Fruit fly (Drosophila melanogaster): ENCODE data around the gene Ubr3.

The Ubr3 gene

dm6 chrX:7923063-7923462 is 12.6 kb upstream of the Ubr3 start:
- no peak for TF ChIP-seq noc (tag; optimal IDR thresholded peaks at IDR 0.05)

dm6 chrX:7924913-7925312 is 10.8 kb upstream of the Ubr3 start:
- no peak for TF ChIP-seq noc (tag; optimal IDR thresholded peaks at IDR 0.05)

dm6 chrX:7930236-7931027 is 5.3 kb upstream of the Ubr3 start:
- TF ChIP-seq noc (tag; optimal IDR thresholded peaks at IDR 0.05): no peak

dm6 chrX:7931028-7931549 is 4.6 kb upstream of the Ubr3 start, which contains the start of gene mahe:
Gene mahe, minus strand, starts transcription at chrX:7931382.
- no peak for TF ChIP-seq noc (tag; optimal IDR thresholded peaks at IDR 0.05)

- TF ChIP-seq noc (tag; optimal IDR thresholded peaks at IDR 0.05): peak; percentile 8
Observed at dm6 chrX:7933210-7933915, 2.3 kb upstream of the Ubr3 start, which contains the start of the genes Dhdds and RpS14a. Gene Dhdds, minus strand, starts transcription at chrX:7933351. Gene RpS14a, plus strand, starts transcription at chrX:7933742.

dm6 chrX:7934679-7935078 is 1.0 kb upstream of the Ubr3 start, which contains the start of gene RpS14b:
Gene RpS14b, plus strand, starts transcription at chrX:7934898.
- TF ChIP-seq noc (tag; optimal IDR thresholded peaks at IDR 0.05): peak; percentile 44

- peak; percentile 28 for TF ChIP-seq noc (tag; optimal IDR thresholded peaks at IDR 0.05)
Observed at dm6 chrX:7937588-7938481, 2.1 kb downstream of the Ubr3 start.

dm6 chrX:7938482-7938804 is 2.7 kb downstream of the Ubr3 start:
- TF ChIP-seq noc (tag; optimal IDR thresholded peaks at IDR 0.05): no peak

- TF ChIP-seq noc (tag; optimal IDR thresholded peaks at IDR 0.05): no peak
Observed at dm6 chrX:7944151-7944713, 8.5 kb downstream of the Ubr3 start.

- TF ChIP-seq noc (tag; optimal IDR thresholded peaks at IDR 0.05): peak; percentile 38
Observed at dm6 chrX:7944772-7945722, 9.4 kb downstream of the Ubr3 start.

- no peak for TF ChIP-seq noc (tag; optimal IDR thresholded peaks at IDR 0.05)
Observed at dm6 chrX:7946858-7947313, 11.2 kb downstream of the Ubr3 start, which contains the start of gene orion. Gene orion, minus strand, starts transcription at chrX:7946908.

dm6 chrX:7955890-7956289 is 20.2 kb downstream of the Ubr3 start, which contains the start of the genes CG15332 and CG15330:
Gene CG15332, minus strand, starts transcription at chrX:7955990.
Gene CG15330, plus strand, starts transcription at chrX:7956064.
- no peak for TF ChIP-seq noc (tag; optimal IDR thresholded peaks at IDR 0.05)

dm6 chrX:7959025-7959424 is 23.3 kb downstream of the Ubr3 start:
- TF ChIP-seq noc (tag; optimal IDR thresholded peaks at IDR 0.05): no peak

- no peak for TF ChIP-seq noc (tag; optimal IDR thresholded peaks at IDR 0.05)
Observed at dm6 chrX:7959512-7959911, 23.8 kb downstream of the Ubr3 start.
